Worm (Caenorhabditis elegans) whole organism, L1 larva: ENCODE measurements around the gene tftc-3.

ENCODE experiments used
- C16A3.4 ChIP-seq: fragments of 150-350 bp; optimal IDR thresholded peaks from 2 replicates; lab custom pipeline; 2014; ENCODE audit warnings: missing biosample characterization, missing genetic modification characterization
- F16B12.6 ChIP-seq: fragments of 150-350 bp; optimal IDR thresholded peaks from 2 replicates; lab custom pipeline; 2014; ENCODE audit warnings: missing biosample characterization, missing genetic modification characterization
- alr-1 ChIP-seq: fragments of 200-800 bp; sonication (Bioruptor generic); optimal IDR thresholded peaks from 2 replicates; lab custom pipeline; 2018; ENCODE audit warnings: borderline replicate concordance, mild to moderate bottlenecking, missing genetic modification characterization, missing compliant biosample characterization
- ceh-63 ChIP-seq: fragments of 200-800 bp; sonication (Bioruptor generic); optimal IDR thresholded peaks from 2 replicates; lab custom pipeline; 2018; ENCODE audit warnings: mild to moderate bottlenecking, missing genetic modification characterization, missing compliant biosample characterization
- ceh-8 ChIP-seq: fragments of 200-800 bp; sonication (Bioruptor generic); optimal IDR thresholded peaks from 2 replicates; lab custom pipeline; 2018; ENCODE audit warnings: mild to moderate bottlenecking, missing genetic modification characterization, moderate library complexity, missing compliant biosample characterization
- ceh-88 ChIP-seq: fragments of 200-800 bp; sonication (Bioruptor generic); IDR thresholded peaks from 2 replicates; pipeline ENCODE4 v1.3.6; 2022; ENCODE audit warnings: missing genetic modification characterization, missing compliant biosample characterization
- ceh-90 ChIP-seq: sonication (generic microtip); optimal IDR thresholded peaks from 2 replicates; lab custom pipeline; 2016; ENCODE audit warnings: missing genetic modification characterization, missing compliant biosample characterization
- dpl-1 ChIP-seq, 3 experiments: fragments of 150-350 bp in 2 of 3; sonication (generic microtip) in 1 of 3; optimal IDR thresholded peaks; 2 replicates each; lab custom pipeline; 2014 to 2017; ENCODE audit warnings: missing biosample characterization in 3 of 3, missing genetic modification characterization in 3 of 3, missing genetic modification reagents in 3 of 3
- efl-1 ChIP-seq, 4 experiments: fragments of 150-350 bp; optimal IDR thresholded peaks in 3 of 4; peaks in 1 of 4; 1 replicate in 1 of 4; 2 replicates in 3 of 4; lab custom pipeline; 2014; ENCODE audit warnings: missing biosample characterization in 2 of 4, missing genetic modification characterization in 2 of 4, missing genetic modification reagents in 2 of 4
- egl-13 ChIP-seq: sonication (generic microtip); optimal IDR thresholded peaks from 2 replicates; lab custom pipeline; 2016; ENCODE audit warnings: missing genotype, missing genetic modification reagents, missing genetic modification characterization, missing compliant biosample characterization
- egl-27 ChIP-seq, 2 experiments: fragments of 150-350 bp in 1 of 2; sonication (generic microtip); optimal IDR thresholded peaks; 3 replicates each; lab custom pipeline; 2017 to 2018; ENCODE audit warnings: missing biosample characterization in 2 of 2, missing genetic modification characterization in 2 of 2, missing genetic modification reagents in 2 of 2
- elt-3 ChIP-seq, 6 experiments: fragments of 150-350 bp in 1 of 6; sonication (generic microtip); optimal IDR thresholded peaks; 2 replicates each; lab custom pipeline; 2017 to 2018; ENCODE audit warnings: missing biosample characterization in 6 of 6, missing genetic modification characterization in 6 of 6, inconsistent platforms in 1 of 6
- ets-5 ChIP-seq: fragments of 200-800 bp; sonication (Bioruptor generic); IDR thresholded peaks from 2 replicates; pipeline ENCODE4 v1.3.6; 2022; ENCODE audit warnings: missing genetic modification characterization, missing compliant biosample characterization
- fkh-10 ChIP-seq: sonication (generic microtip); optimal IDR thresholded peaks from 2 replicates; lab custom pipeline; 2017; ENCODE audit warnings: missing biosample characterization, missing genetic modification reagents, missing genetic modification characterization
- fkh-4 ChIP-seq: sonication (generic microtip); optimal IDR thresholded peaks from 2 replicates; lab custom pipeline; 2016; ENCODE audit warnings: missing compliant biosample characterization, missing genetic modification characterization, borderline replicate concordance
- fkh-8 ChIP-seq: sonication (generic microtip); optimal IDR thresholded peaks from 2 replicates; lab custom pipeline; 2016; ENCODE audit warnings: mild to moderate bottlenecking, missing genetic modification characterization, missing compliant biosample characterization
- fos-1 ChIP-seq: fragments of 150-350 bp; optimal IDR thresholded peaks from 2 replicates; lab custom pipeline; 2014; ENCODE audit warnings: missing biosample characterization, missing genetic modification characterization
- grh-1 ChIP-seq: fragments of 200-800 bp; sonication (Bioruptor generic); IDR thresholded peaks from 2 replicates; pipeline ENCODE4 v1.3.6; 2022; ENCODE audit warnings: missing genetic modification reagents, missing genetic modification characterization, missing compliant biosample characterization
- hpl-2 ChIP-seq: fragments of 150-350 bp; optimal IDR thresholded peaks from 2 replicates; lab custom pipeline; 2014; ENCODE audit warnings: missing biosample characterization, missing genetic modification reagents, missing genetic modification characterization
- irx-1 ChIP-seq: sonication (generic microtip); optimal IDR thresholded peaks from 2 replicates; lab custom pipeline; 2016; ENCODE audit warnings: missing genetic modification characterization, missing compliant biosample characterization
- isw-1 ChIP-seq: fragments of 200-800 bp; sonication (Bioruptor generic); IDR thresholded peaks from 2 replicates; pipeline ENCODE4 v1.3.6; 2022; ENCODE audit warnings: missing genetic modification characterization, missing compliant biosample characterization
- jun-1 ChIP-seq: fragments of 150-350 bp; optimal IDR thresholded peaks from 2 replicates; lab custom pipeline; 2014; ENCODE audit warnings: missing biosample characterization, missing genetic modification reagents, missing genetic modification characterization
- lin-13 ChIP-seq: fragments of 150-350 bp; optimal IDR thresholded peaks from 2 replicates; lab custom pipeline; 2014; ENCODE audit warnings: missing biosample characterization, missing genetic modification reagents, missing genetic modification characterization
- lin-15B ChIP-seq: fragments of 150-350 bp; sonication (generic microtip); optimal IDR thresholded peaks from 3 replicates; lab custom pipeline; 2014; ENCODE audit warnings: missing biosample characterization, missing genetic modification characterization
- lin-35 ChIP-seq, 2 experiments: fragments of 150-350 bp; optimal IDR thresholded peaks; 2 replicates each; lab custom pipeline; 2014; ENCODE audit warnings: missing biosample characterization in 2 of 2, missing genetic modification characterization in 2 of 2, missing genetic modification reagents in 2 of 2
- lin-39 ChIP-seq: fragments of 150-350 bp; optimal IDR thresholded peaks from 2 replicates; lab custom pipeline; 2014; ENCODE audit warnings: missing biosample characterization, missing genetic modification reagents, missing genetic modification characterization
- lir-3 ChIP-seq: sonication (generic microtip); optimal IDR thresholded peaks from 2 replicates; lab custom pipeline; 2016; ENCODE audit warnings: mild to moderate bottlenecking, missing genetic modification characterization, moderate library complexity, missing compliant biosample characterization; ENCODE audit not compliant: poor library complexity
- mdl-1 ChIP-seq, 2 experiments: fragments of 150-350 bp; optimal IDR thresholded peaks; 2 replicates each; lab custom pipeline; 2014 to 2017; ENCODE audit warnings: missing biosample characterization in 2 of 2, missing genetic modification characterization in 2 of 2, inconsistent platforms in 1 of 2
- mef-2 ChIP-seq: fragments of 150-350 bp; optimal IDR thresholded peaks from 2 replicates; lab custom pipeline; 2014; ENCODE audit warnings: missing biosample characterization, missing genetic modification characterization
- mep-1 ChIP-seq: fragments of 150-350 bp; optimal IDR thresholded peaks from 2 replicates; lab custom pipeline; 2014; ENCODE audit warnings: missing biosample characterization, missing genetic modification characterization
- nhr-237 ChIP-seq: fragments of 150-350 bp; optimal IDR thresholded peaks from 2 replicates; lab custom pipeline; 2014; ENCODE audit warnings: missing biosample characterization, missing genetic modification characterization
- nhr-77 ChIP-seq: fragments of 150-350 bp; optimal IDR thresholded peaks from 2 replicates; lab custom pipeline; 2014; ENCODE audit warnings: missing biosample characterization, missing genetic modification characterization
- nhr-85 ChIP-seq: sonication (generic microtip); peaks from one replicate; lab custom pipeline; 2016; ENCODE audit warnings: missing genetic modification characterization, inconsistent platforms, missing compliant biosample characterization
- pag-3 ChIP-seq: sonication (generic microtip); optimal IDR thresholded peaks from 2 replicates; lab custom pipeline; 2017; ENCODE audit warnings: missing genetic modification characterization, mild to moderate bottlenecking, missing compliant biosample characterization, antibody characterized with exemption, borderline replicate concordance; ENCODE audit not compliant: insufficient read depth
- pax-3 ChIP-seq: fragments of 200-800 bp; sonication (Bioruptor generic); optimal IDR thresholded peaks from 2 replicates; lab custom pipeline; 2018; ENCODE audit warnings: mild to moderate bottlenecking, missing genetic modification characterization, moderate library complexity, missing compliant biosample characterization
- pqm-1 ChIP-seq: sonication (generic microtip); optimal IDR thresholded peaks from 3 replicates; lab custom pipeline; 2017; ENCODE audit warnings: missing biosample characterization, missing genetic modification characterization
- rnt-1 ChIP-seq: sonication (generic microtip); optimal IDR thresholded peaks from 2 replicates; lab custom pipeline; 2016; ENCODE audit warnings: mild to moderate bottlenecking, missing genetic modification characterization, moderate library complexity, missing compliant biosample characterization
- skn-1 ChIP-seq: fragments of 150-350 bp; optimal IDR thresholded peaks from 2 replicates; lab custom pipeline; 2014; ENCODE audit warnings: missing biosample characterization, missing genetic modification characterization
- sptf-1 ChIP-seq: fragments of 150-350 bp; optimal IDR thresholded peaks from 2 replicates; lab custom pipeline; 2014; ENCODE audit warnings: missing biosample characterization, missing genetic modification characterization
- sup-37 ChIP-seq: fragments of 200-800 bp; sonication (Bioruptor generic); optimal IDR thresholded peaks from 2 replicates; lab custom pipeline; 2018; ENCODE audit warnings: mild to moderate bottlenecking, missing genetic modification characterization, missing compliant biosample characterization
- tbx-2 ChIP-seq: sonication (generic microtip); optimal IDR thresholded peaks from 2 replicates; lab custom pipeline; 2016; ENCODE audit warnings: missing genetic modification characterization, missing compliant biosample characterization
- unc-30 ChIP-seq: sonication (generic microtip); optimal IDR thresholded peaks from 2 replicates; lab custom pipeline; 2017; ENCODE audit warnings: missing biosample characterization, missing genetic modification characterization
- unc-62 ChIP-seq: fragments of 150-350 bp; optimal IDR thresholded peaks from 2 replicates; lab custom pipeline; 2014; ENCODE audit warnings: missing biosample characterization, missing genetic modification reagents, missing genetic modification characterization
- unc-98 ChIP-seq: fragments of 200-800 bp; sonication (Bioruptor generic); IDR thresholded peaks from 2 replicates; pipeline ENCODE4 v1.3.6; 2022; ENCODE audit warnings: missing genetic modification characterization, missing compliant biosample characterization
- xbp-1 ChIP-seq: sonication (generic microtip); optimal IDR thresholded peaks from 2 replicates; lab custom pipeline; 2016; ENCODE audit warnings: missing genetic modification characterization, missing compliant biosample characterization
- zag-1 ChIP-seq: fragments of 150-350 bp; optimal IDR thresholded peaks from 2 replicates; lab custom pipeline; 2014; ENCODE audit warnings: missing biosample characterization, missing genetic modification characterization
- zip-4 ChIP-seq: fragments of 200-800 bp; sonication (Bioruptor generic); optimal IDR thresholded peaks from 2 replicates; lab custom pipeline; 2018; ENCODE audit warnings: mild to moderate bottlenecking, missing genetic modification characterization, moderate library complexity, missing compliant biosample characterization

tftc-3 gene

ce11 chrV:10206502-10206901 is 3.6 kb downstream of the tftc-3 start, which contains the start of gene rpc-25:
Gene rpc-25 (minus strand): TSS chrV:10206602.
- TF ChIP-seq hpl-2 (GFP tag; lab: Kevin White, UChicago) = no peak
- no peak for TF ChIP-seq grh-1 (GFP tag; lab: Robert Waterston, UW)
- TF ChIP-seq fkh-8 (tag; lab: Kevin White, UChicago) = no peak
- TF ChIP-seq unc-30 (tag; lab: Kevin White, UChicago) = no peak
- TF ChIP-seq irx-1 (tag; lab: Kevin White, UChicago) = no peak
- TF ChIP-seq C16A3.4 (tag; lab: Kevin White, UChicago) = no peak
- TF ChIP-seq zag-1 (tag; lab: Kevin White, UChicago) = no peak
- TF ChIP-seq lin-13 (GFP tag; lab: Kevin White, UChicago) = no peak
- no peak for TF ChIP-seq ceh-8 (GFP tag; lab: Kevin White, UChicago)
- no peak for TF ChIP-seq fkh-4
- TF ChIP-seq mep-1 (tag; lab: Kevin White, UChicago) = no peak
- no peak for TF ChIP-seq ets-5 (GFP tag; lab: Robert Waterston, UW)
- no peak for TF ChIP-seq unc-62 (GFP tag; lab: Kevin White, UChicago)
- TF ChIP-seq F16B12.6 = no peak
- no peak for TF ChIP-seq pqm-1
- no peak for TF ChIP-seq sptf-1 (tag; lab: Kevin White, UChicago)
- no peak for TF ChIP-seq nhr-237 (tag; lab: Kevin White, UChicago)

DNA sequence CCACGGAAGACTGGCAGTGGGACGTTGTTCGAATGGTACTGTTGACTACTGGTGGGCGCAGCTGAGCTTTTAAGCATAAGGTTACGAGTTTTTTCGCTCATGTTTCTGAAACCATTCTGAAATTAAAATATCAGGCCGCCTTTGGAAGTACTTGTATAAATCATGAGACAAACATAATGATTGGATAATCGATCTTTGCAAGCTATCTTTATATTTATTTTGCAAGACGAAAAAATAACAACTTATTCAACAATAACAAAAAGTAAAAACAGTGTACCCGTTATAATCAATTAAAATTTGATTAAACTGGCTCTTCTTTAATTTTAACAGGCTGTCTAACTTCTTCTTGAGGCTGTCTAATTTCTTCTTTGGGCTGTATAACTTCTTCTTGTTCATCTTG is 4.7 kb downstream of the tftc-3 start, which contains the start of gene ZK856.16:
TSS of gene ZK856.16 (minus strand) at position 101 of the 400 bp plus-strand sequence.
- no peak for TF ChIP-seq ceh-88
- TF ChIP-seq, all 84 proteins: peak for 0

DNA sequence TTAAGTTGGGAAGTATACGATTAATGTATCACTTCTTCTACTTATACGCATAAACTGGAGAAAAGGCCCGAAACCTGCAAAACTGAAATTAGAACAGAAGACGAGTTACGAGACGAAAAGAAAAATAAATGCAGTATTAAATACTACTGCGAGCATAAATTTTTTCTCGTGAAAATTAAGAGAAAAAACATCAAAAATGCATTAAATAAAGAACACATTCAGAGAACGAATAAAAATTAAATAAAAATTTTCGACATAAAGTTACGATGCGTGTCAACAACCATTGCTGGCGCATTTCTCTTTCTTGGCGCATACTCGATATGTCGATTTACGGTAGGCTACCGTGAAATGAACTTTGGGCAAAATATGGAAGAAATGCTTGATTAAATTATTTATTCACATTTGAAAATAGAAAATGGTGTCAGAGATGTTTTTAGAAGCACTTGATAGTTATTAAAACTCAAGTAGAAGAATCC is 5.2 kb downstream of the tftc-3 start, which contains the start of the genes ZK856.19 and ZK856.11:
TSS of gene ZK856.19 (minus strand) at position 51 of the 476 bp plus-strand sequence.
TSS of gene ZK856.11 (minus strand) at position 76 of the 476 bp plus-strand sequence.
- TF ChIP-seq jun-1 (tag; lab: Kevin White, UChicago) = no peak
- peak; percentile 1 for TF ChIP-seq lin-13 (GFP tag; lab: Kevin White, UChicago)
- TF ChIP-seq elt-3 (tag; optimal IDR thresholded peaks at IDR 0.05; lab: Kevin White, UChicago) = peak in 2 of 6 experiments; percentile 2 to 18
- peak; percentile 50 for TF ChIP-seq lir-3
- peak; percentile 24 for TF ChIP-seq nhr-77 (tag; lab: Kevin White, UChicago)
- TF ChIP-seq dpl-1 (GFP tag; optimal IDR thresholded peaks at IDR 0.05; lab: Kevin White, UChicago) = peak; percentile 58 to 73 (median 72)
- TF ChIP-seq skn-1 (tag; lab: Kevin White, UChicago) = peak; percentile 37
- TF ChIP-seq lin-15B (tag; lab: Kevin White, UChicago) = peak; percentile 78
- no peak for TF ChIP-seq mef-2 (tag; lab: Kevin White, UChicago)
- peak; percentile 70 for TF ChIP-seq rnt-1 (tag; lab: Kevin White, UChicago)
- TF ChIP-seq ceh-90 = no peak
- peak; percentile 78 for TF ChIP-seq tbx-2 (tag; lab: Kevin White, UChicago)
- TF ChIP-seq unc-98 (GFP tag; lab: Robert Waterston, UW) = no peak
- TF ChIP-seq lin-35 (GFP tag; optimal IDR thresholded peaks at IDR 0.05; lab: Kevin White, UChicago) = peak; percentile 70 to 75
- TF ChIP-seq sptf-1 (tag; lab: Kevin White, UChicago) = no peak
- peak; percentile 37 for TF ChIP-seq lin-39 (tag; lab: Kevin White, UChicago)
- TF ChIP-seq isw-1 = peak; percentile 58
- no peak for TF ChIP-seq mdl-1 (tag; optimal IDR thresholded peaks at IDR 0.05; lab: Kevin White, UChicago)
- TF ChIP-seq sup-37 (GFP tag; lab: Kevin White, UChicago) = no peak
- TF ChIP-seq grh-1 (GFP tag; lab: Robert Waterston, UW) = peak; percentile 55; the same call in 1 of the 2 replicates
- TF ChIP-seq nhr-237 (tag; lab: Kevin White, UChicago) = no peak
- TF ChIP-seq zip-4 (GFP tag; lab: Kevin White, UChicago) = peak; percentile 4
- TF ChIP-seq xbp-1 (tag; lab: Kevin White, UChicago) = peak; percentile 77
- TF ChIP-seq pax-3 (tag; lab: Kevin White, UChicago) = no peak
- no peak for TF ChIP-seq hpl-2 (GFP tag; lab: Kevin White, UChicago)
- peak; percentile 63 to 74 for TF ChIP-seq efl-1 (optimal IDR thresholded peaks at IDR 0.05; lab: Kevin White, UChicago)
- peak; percentile 66 to 97 for TF ChIP-seq efl-1 (GFP tag; optimal IDR thresholded peaks at IDR 0.05 in 1 of 2; lab: Kevin White, UChicago)
- TF ChIP-seq nhr-85 = peak; percentile 86
- peak; percentile 40 for TF ChIP-seq irx-1 (tag; lab: Kevin White, UChicago)
- no peak for TF ChIP-seq ceh-63 (GFP tag; lab: Kevin White, UChicago)
- no peak for TF ChIP-seq pag-3
- no peak for TF ChIP-seq egl-13
- no peak for TF ChIP-seq egl-27 (tag; optimal IDR thresholded peaks at IDR 0.05; lab: Kevin White, UChicago)
- TF ChIP-seq fkh-4 = no peak
- TF ChIP-seq fos-1 (tag; lab: Kevin White, UChicago) = peak; percentile 27
- TF ChIP-seq fkh-10 (GFP tag; lab: Kevin White, UChicago) = no peak
- no peak for TF ChIP-seq alr-1 (tag; lab: Kevin White, UChicago)
- no peak for TF ChIP-seq unc-62 (GFP tag; lab: Kevin White, UChicago)
